Fruit fly (Drosophila melanogaster) whole organism, prepupa: ENCODE results near the gene brat.
A peak's percentile ranks its signal among the peaks of the same experiment; 100 is the strongest.

ENCODE experiments used
- Blimp-1 ChIP-seq: fragments of 200-800 bp; sonication (Bioruptor generic); optimal IDR thresholded peaks from 3 replicates; lab custom pipeline; 2017; ENCODE audit warnings: missing biosample characterization, missing genetic modification characterization, mild to moderate bottlenecking, moderate library complexity, missing genetic modification reagents
- CG10669 ChIP-seq: fragments of 200-800 bp; sonication (Bioruptor generic); optimal IDR thresholded peaks from 3 replicates; lab custom pipeline; 2018; ENCODE audit warnings: missing biosample characterization, mild to moderate bottlenecking, missing genetic modification characterization, moderate library complexity
- CG11294 ChIP-seq: fragments of 200-800 bp; sonication (Bioruptor generic); IDR thresholded peaks from 2 replicates; pipeline ENCODE4 v1.3.6; 2022; ENCODE audit warnings: missing biosample characterization, missing genetic modification characterization
- CG11762 ChIP-seq: fragments of 200-800 bp; sonication (Bioruptor generic); optimal IDR thresholded peaks from 3 replicates; lab custom pipeline; 2016; ENCODE audit warnings: missing biosample characterization, missing genetic modification characterization; ENCODE audit not compliant: insufficient read depth
- CG11902 ChIP-seq: fragments of 200-800 bp; sonication (Bioruptor generic); optimal IDR thresholded peaks from 3 replicates; lab custom pipeline; 2016; ENCODE audit warnings: missing biosample characterization, missing genetic modification characterization
- CG15336 ChIP-seq: fragments of 200-800 bp; sonication (Bioruptor generic); IDR thresholded peaks from 2 replicates; pipeline ENCODE4 v1.3.6; 2022; ENCODE audit warnings: missing biosample characterization, missing genetic modification characterization
- CG1621 ChIP-seq: fragments of 200-800 bp; sonication (Bioruptor generic); optimal IDR thresholded peaks from 3 replicates; lab custom pipeline; 2018; ENCODE audit warnings: missing biosample characterization, mild to moderate bottlenecking, missing genetic modification characterization
- CG3032 ChIP-seq: fragments of 200-800 bp; optimal IDR thresholded peaks from 2 replicates; lab custom pipeline; 2019; ENCODE audit warnings: missing biosample characterization, mild to moderate bottlenecking, missing genetic modification characterization, moderate library complexity
- CG31627 ChIP-seq: fragments of 200-800 bp; sonication (Bioruptor generic); optimal IDR thresholded peaks from 3 replicates; lab custom pipeline; 2016; ENCODE audit warnings: missing biosample characterization, missing genetic modification characterization
- CG32006 ChIP-seq: fragments of 200-800 bp; sonication (Bioruptor generic); optimal IDR thresholded peaks from 3 replicates; lab custom pipeline; 2017; ENCODE audit warnings: missing biosample characterization, mild to moderate bottlenecking, missing genetic modification characterization
- CG34406 ChIP-seq: fragments of 200-800 bp; sonication (Bioruptor generic); optimal IDR thresholded peaks from 3 replicates; lab custom pipeline; 2016; ENCODE audit warnings: missing biosample characterization, missing genetic modification characterization
- CG3919 ChIP-seq: fragments of 200-800 bp; sonication (Bioruptor generic); optimal IDR thresholded peaks from 3 replicates; lab custom pipeline; 2016; ENCODE audit warnings: missing biosample characterization, missing genetic modification characterization
- CG4318 ChIP-seq: fragments of 200-800 bp; sonication (Bioruptor generic); optimal IDR thresholded peaks from 3 replicates; lab custom pipeline; 2017; ENCODE audit warnings: missing biosample characterization, mild to moderate bottlenecking, missing genetic modification characterization
- CG6163 ChIP-seq: fragments of 200-800 bp; sonication (Bioruptor generic); IDR thresholded peaks from 3 replicates; pipeline ENCODE4 v1.3.6; 2022; ENCODE audit warnings: missing biosample characterization, missing genetic modification characterization
- CG6276 ChIP-seq: fragments of 200-800 bp; sonication (Bioruptor generic); optimal IDR thresholded peaks from 2 replicates; lab custom pipeline; 2017; ENCODE audit warnings: missing biosample characterization, mild to moderate bottlenecking, missing genetic modification characterization
- CG6792 ChIP-seq: fragments of 200-800 bp; sonication (Bioruptor generic); optimal IDR thresholded peaks from 3 replicates; lab custom pipeline; 2016; ENCODE audit warnings: missing biosample characterization, missing genetic modification characterization
- CG8119 ChIP-seq: fragments of 200-800 bp; sonication (Bioruptor generic); IDR thresholded peaks from 3 replicates; pipeline ENCODE4 v1.3.6; 2022; ENCODE audit warnings: missing biosample characterization, missing genetic modification characterization
- CG8319 ChIP-seq: fragments of 200-800 bp; sonication (Bioruptor generic); optimal IDR thresholded peaks from 3 replicates; lab custom pipeline; 2016; ENCODE audit warnings: missing biosample characterization, missing genetic modification characterization
- CG8632 ChIP-seq: fragments of 200-800 bp; sonication (Bioruptor generic); optimal IDR thresholded peaks from 3 replicates; lab custom pipeline; 2016; ENCODE audit warnings: missing biosample characterization, missing genetic modification characterization
- CG9139 ChIP-seq: fragments of 200-800 bp; sonication (Bioruptor generic); optimal IDR thresholded peaks from 3 replicates; lab custom pipeline; 2017; ENCODE audit warnings: missing biosample characterization, mild to moderate bottlenecking, missing genetic modification characterization
- Eip78C ChIP-seq: fragments of 200-800 bp; sonication (Bioruptor generic); peaks from one replicate; lab custom pipeline; 2016; ENCODE audit warnings: missing biosample characterization, missing genetic modification characterization
- Eip93F ChIP-seq: fragments of 200-800 bp; sonication (Bioruptor generic); optimal IDR thresholded peaks from 2 replicates; lab custom pipeline; 2016; ENCODE audit warnings: missing biosample characterization, mild to moderate bottlenecking, missing genetic modification characterization
- Ets21C ChIP-seq: fragments of 200-800 bp; sonication (Bioruptor generic); optimal IDR thresholded peaks from 3 replicates; lab custom pipeline; 2016; ENCODE audit warnings: missing biosample characterization, missing genetic modification characterization
- Ets96B ChIP-seq: fragments of 200-800 bp; optimal IDR thresholded peaks from 2 replicates; lab custom pipeline; 2019; ENCODE audit warnings: missing biosample characterization, mild to moderate bottlenecking, missing genetic modification characterization, moderate library complexity
- Gug ChIP-seq: fragments of 200-800 bp; sonication (Bioruptor generic); IDR thresholded peaks from 2 replicates; pipeline ENCODE4 v1.3.6; 2022; ENCODE audit warnings: missing biosample characterization, missing genetic modification characterization
- Hr39 ChIP-seq: fragments of 200-800 bp; sonication (Bioruptor generic); optimal IDR thresholded peaks from 2 replicates; lab custom pipeline; 2016; ENCODE audit warnings: missing biosample characterization, missing genetic modification characterization
- Hr4 ChIP-seq: fragments of 200-800 bp; sonication (Bioruptor generic); optimal IDR thresholded peaks from 3 replicates; lab custom pipeline; 2016; ENCODE audit warnings: missing biosample characterization, missing genetic modification characterization
- Lpt ChIP-seq: fragments of 200-800 bp; sonication (Bioruptor generic); optimal IDR thresholded peaks from 3 replicates; lab custom pipeline; 2016; ENCODE audit warnings: missing biosample characterization, missing genetic modification characterization
- Met ChIP-seq: fragments of 200-800 bp; sonication (Bioruptor generic); optimal IDR thresholded peaks from 3 replicates; lab custom pipeline; 2016; ENCODE audit warnings: missing biosample characterization, missing genetic modification characterization
- Sox102F ChIP-seq: fragments of 200-800 bp; sonication (Bioruptor generic); optimal IDR thresholded peaks from 2 replicates; lab custom pipeline; 2016; ENCODE audit warnings: missing biosample characterization, mild to moderate bottlenecking, missing genetic modification characterization
- Sox14 ChIP-seq: fragments of 200-800 bp; sonication (Bioruptor generic); optimal IDR thresholded peaks from 3 replicates; lab custom pipeline; 2016; ENCODE audit warnings: missing biosample characterization, missing genetic modification characterization
- Sox15 ChIP-seq: fragments of 200-800 bp; sonication (Bioruptor generic); optimal IDR thresholded peaks from 3 replicates; lab custom pipeline; 2016; ENCODE audit warnings: missing biosample characterization, missing genetic modification characterization
- achi ChIP-seq: fragments of 200-800 bp; sonication (Bioruptor generic); optimal IDR thresholded peaks from 3 replicates; lab custom pipeline; 2016; ENCODE audit warnings: missing biosample characterization, missing genetic modification characterization
- acj6 ChIP-seq: fragments of 200-800 bp; sonication (Bioruptor generic); optimal IDR thresholded peaks from 3 replicates; lab custom pipeline; 2016; ENCODE audit warnings: missing biosample characterization, missing genetic modification characterization
- cyc ChIP-seq: fragments of 200-800 bp; sonication (Bioruptor generic); optimal IDR thresholded peaks from 3 replicates; lab custom pipeline; 2016; ENCODE audit warnings: missing biosample characterization, missing genetic modification characterization
- dac ChIP-seq: fragments of 200-800 bp; sonication (Bioruptor generic); optimal IDR thresholded peaks from 2 replicates; lab custom pipeline; 2017; ENCODE audit warnings: missing biosample characterization, mild to moderate bottlenecking, missing genetic modification characterization
- dsx ChIP-seq: fragments of 200-800 bp; optimal IDR thresholded peaks from 3 replicates; lab custom pipeline; 2019; ENCODE audit warnings: missing biosample characterization, mild to moderate bottlenecking, missing genetic modification characterization, moderate library complexity; ENCODE audit not compliant: poor library complexity, severe bottlenecking
- esn ChIP-seq: fragments of 200-800 bp; sonication (Bioruptor generic); optimal IDR thresholded peaks from 2 replicates; lab custom pipeline; 2016; ENCODE audit warnings: missing biosample characterization, mild to moderate bottlenecking, missing genetic modification characterization, moderate library complexity
- fd59A ChIP-seq: fragments of 200-800 bp; sonication (Bioruptor generic); optimal IDR thresholded peaks from 2 replicates; lab custom pipeline; 2017; ENCODE audit warnings: missing biosample characterization, mild to moderate bottlenecking, missing genetic modification characterization, missing genetic modification reagents
- fd85E ChIP-seq: fragments of 200-800 bp; sonication (Bioruptor generic); optimal IDR thresholded peaks from 3 replicates; lab custom pipeline; 2016; ENCODE audit warnings: missing biosample characterization, missing genetic modification characterization
- fkh ChIP-seq: fragments of 200-800 bp; sonication (Bioruptor generic); optimal IDR thresholded peaks from 3 replicates; lab custom pipeline; 2017; ENCODE audit warnings: missing biosample characterization, mild to moderate bottlenecking, missing genetic modification characterization, moderate library complexity
- net ChIP-seq: fragments of 200-800 bp; sonication (Bioruptor generic); optimal IDR thresholded peaks from 3 replicates; lab custom pipeline; 2016; ENCODE audit warnings: missing biosample characterization, missing genetic modification characterization
- pdm3 ChIP-seq: fragments of 200-800 bp; sonication (Bioruptor generic); optimal IDR thresholded peaks from 3 replicates; lab custom pipeline; 2016; ENCODE audit warnings: missing biosample characterization, missing genetic modification characterization
- salr ChIP-seq, 2 experiments: fragments of 200-800 bp; sonication (Bioruptor generic); optimal IDR thresholded peaks; 3 replicates each; lab custom pipeline; 2016 to 2018; ENCODE audit warnings: missing biosample characterization in 2 of 2, missing genetic modification characterization in 2 of 2, mild to moderate bottlenecking in 1 of 2
- ss ChIP-seq, 2 experiments: fragments of 200-800 bp; sonication (Bioruptor generic); optimal IDR thresholded peaks; 2 replicates in 1 of 2; 3 replicates in 1 of 2; lab custom pipeline; 2017 to 2018; ENCODE audit warnings: mild to moderate bottlenecking in 2 of 2, missing biosample characterization in 2 of 2, missing genetic modification characterization in 2 of 2, moderate library complexity in 1 of 2
- svp ChIP-seq: fragments of 200-800 bp; sonication (Bioruptor generic); peaks from one replicate; lab custom pipeline; 2016; ENCODE audit warnings: missing biosample characterization, missing genetic modification characterization
- topi ChIP-seq: fragments of 200-800 bp; sonication (Bioruptor generic); optimal IDR thresholded peaks from 3 replicates; lab custom pipeline; 2016; ENCODE audit warnings: missing biosample characterization, missing genetic modification characterization

brat gene

DNA sequence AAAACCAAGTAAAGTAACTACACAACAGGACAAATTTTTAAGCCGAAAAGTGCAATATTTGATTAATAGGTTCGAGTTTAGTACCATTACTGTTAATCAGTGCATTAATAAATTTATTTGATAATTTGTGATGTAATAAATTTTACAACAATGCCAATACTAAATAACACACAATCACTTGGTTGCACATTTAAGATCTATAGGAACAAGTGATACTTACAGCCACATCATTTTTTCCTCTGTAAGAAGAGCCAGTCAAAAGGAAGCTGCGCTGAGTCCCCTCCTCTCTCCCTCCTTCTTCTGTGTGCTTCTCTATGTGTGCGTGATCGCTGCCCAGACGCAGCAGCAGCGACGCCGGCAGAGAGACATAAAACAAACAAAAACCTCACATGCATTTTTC is 3.1 kb downstream of the brat start (continued):
- TF ChIP-seq dsx (GFP tag; lab: Kevin White, UChicago) (peak; percentile 92), esn (GFP tag; lab: Kevin White, UChicago) (peak; percentile 95), salr (GFP tag; optimal IDR thresholded peaks at IDR 0.05; lab: Kevin White, UChicago) (peak; percentile 88 to 90), CG31627 (GFP tag; lab: Kevin White, UChicago) (peak; percentile 93), Sox102F (GFP tag; lab: Kevin White, UChicago) (peak; percentile 91), cyc (GFP tag; lab: Kevin White, UChicago) (peak; percentile 93), achi (GFP tag; lab: Kevin White, UChicago) (peak; percentile 92), dac (peak; percentile 51), Ets96B (tag; lab: Kevin White, UChicago) (peak; percentile 97), CG6792 (GFP tag; lab: Kevin White, UChicago) (peak; percentile 93), fd85E (GFP tag; lab: Kevin White, UChicago) (peak; percentile 56), CG3919 (GFP tag; lab: Kevin White, UChicago) (peak; percentile 96), CG6163 (peak; percentile 87), acj6 (GFP tag; lab: Kevin White, UChicago) (peak; percentile 93), fd59A (GFP tag; lab: Kevin White, UChicago) (peak; percentile 96), CG11762 (GFP tag; lab: Kevin White, UChicago) (peak; percentile 90), ss (GFP tag; optimal IDR thresholded peaks at IDR 0.05; lab: Kevin White, UChicago) (peak; percentile 93 to 95), CG8319 (GFP tag; lab: Kevin White, UChicago) (peak; percentile 91), CG10669 (GFP tag; lab: Kevin White, UChicago) (peak; percentile 95), CG1621 (peak; percentile 91), net (GFP tag; lab: Kevin White, UChicago) (peak; percentile 87), pdm3 (GFP tag; lab: Kevin White, UChicago) (peak; percentile 91), CG4318 (GFP tag; lab: Kevin White, UChicago) (peak; percentile 64), CG15336 (peak; percentile 77), Hr4 (GFP tag; lab: Kevin White, UChicago) (peak; percentile 68), Sox14 (peak; percentile 95), Ets21C (GFP tag; lab: Kevin White, UChicago) (peak; percentile 89), Blimp-1 (GFP tag; lab: Kevin White, UChicago) (peak; percentile 67), CG32006 (GFP tag; lab: Kevin White, UChicago) (peak; percentile 80), Eip78C (peak; percentile 99), CG8119 (GFP tag; lab: Robert Waterston, UW) (peak; percentile 84), Met (peak; percentile 94), Eip93F (GFP tag; lab: Kevin White, UChicago) (peak; percentile 44), Gug (peak; percentile 65), Hr39 (GFP tag; lab: Kevin White, UChicago) (peak; percentile 93), CG11294 (GFP tag; lab: Robert Waterston, UW) (no peak), Sox15 (GFP tag; lab: Kevin White, UChicago) (peak; percentile 85)

DNA sequence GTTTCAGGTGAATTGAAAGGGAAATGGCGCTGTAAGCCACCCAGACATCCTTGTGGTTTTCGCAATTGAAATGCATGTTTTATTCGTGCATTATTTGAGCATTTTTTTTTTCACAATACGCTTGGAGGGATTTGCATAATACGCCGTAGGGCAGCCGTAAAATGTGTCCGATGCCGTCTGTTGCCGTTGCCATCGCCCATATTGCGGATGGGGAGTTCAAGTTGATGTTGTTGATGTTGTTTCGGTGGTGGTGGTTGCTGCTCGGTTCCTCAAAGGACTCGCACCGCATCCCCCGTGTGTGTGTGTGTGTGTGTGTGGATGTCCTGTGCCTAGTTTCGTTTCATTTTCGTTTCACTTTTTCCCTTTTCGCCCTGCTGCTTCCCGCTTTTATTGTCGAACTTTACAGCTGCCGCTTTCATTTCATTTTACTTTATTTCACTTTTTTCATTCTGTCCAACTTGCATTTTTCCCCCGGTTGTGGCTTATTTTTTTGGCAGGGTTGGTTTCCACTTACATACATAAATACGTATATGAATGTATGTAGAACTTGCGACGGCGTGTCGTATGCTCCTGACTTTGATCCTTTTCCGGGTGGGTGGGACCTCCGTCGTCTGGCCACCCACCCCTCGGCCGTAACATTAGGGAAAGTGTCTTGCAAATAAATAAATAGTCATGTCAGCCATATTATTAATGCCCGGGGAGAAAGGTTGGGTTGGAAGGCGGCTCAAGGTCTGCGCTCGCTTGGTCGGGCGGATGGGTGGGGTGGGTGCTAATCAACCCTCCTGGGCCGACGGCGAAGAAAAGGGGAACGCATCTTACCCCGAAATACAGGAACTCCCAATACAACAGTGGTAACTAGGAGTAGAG is 4.1 kb downstream of the brat start:
- TF ChIP-seq CG3032 (tag; lab: Kevin White, UChicago) (no peak), svp (GFP tag; lab: Kevin White, UChicago) (peak; percentile 45), Ets96B (tag; lab: Kevin White, UChicago) (no peak), ss (GFP tag; optimal IDR thresholded peaks at IDR 0.05; lab: Kevin White, UChicago) (peak in 1 of 2 experiments; percentile 3), CG34406 (GFP tag; lab: Kevin White, UChicago) (no peak), dac (no peak), CG11902 (GFP tag; lab: Kevin White, UChicago) (no peak), CG8632 (no peak), fkh (GFP tag; lab: Kevin White, UChicago) (no peak), CG11294 (GFP tag; lab: Robert Waterston, UW) (no peak), CG6276 (no peak), CG1621 (peak; percentile 27), CG8119 (GFP tag; lab: Robert Waterston, UW) (no peak), CG9139 (GFP tag; lab: Kevin White, UChicago) (peak; percentile 7), topi (GFP tag; lab: Kevin White, UChicago) (no peak), acj6 (GFP tag; lab: Kevin White, UChicago) (no peak), Lpt (GFP tag; lab: Kevin White, UChicago) (no peak), esn (GFP tag; lab: Kevin White, UChicago) (no peak), Eip78C (peak; percentile 52)
